Fruit fly (Drosophila melanogaster) whole organism, pupa: ENCODE results near the gene CG32700.

Source experiments
- CG10348 ChIP-seq: fragments of 200-800 bp; sonication (Bioruptor generic); IDR thresholded peaks from 2 replicates; pipeline ENCODE4 v1.3.6; 2022; ENCODE audit warnings: missing biosample characterization, missing genetic modification characterization
- CG12605 ChIP-seq: fragments of 200-800 bp; sonication (Bioruptor generic); IDR thresholded peaks from 2 replicates; pipeline ENCODE4 v1.3.6; 2022; ENCODE audit warnings: missing biosample characterization, missing genetic modification characterization
- CG13204 ChIP-seq: fragments of 200-800 bp; sonication (Bioruptor generic); optimal IDR thresholded peaks from 2 replicates; lab custom pipeline; 2018; ENCODE audit warnings: missing biosample characterization, mild to moderate bottlenecking, missing genetic modification characterization, moderate library complexity
- CG14655 ChIP-seq: fragments of 200-800 bp; sonication (Bioruptor generic); optimal IDR thresholded peaks from 3 replicates; lab custom pipeline; 2017; ENCODE audit warnings: mild to moderate bottlenecking, missing biosample characterization, missing genetic modification reagents, missing genetic modification characterization
- CG15710 ChIP-seq: fragments of 200-800 bp; sonication (Bioruptor generic); optimal IDR thresholded peaks from 2 replicates; lab custom pipeline; 2018; ENCODE audit warnings: missing biosample characterization, mild to moderate bottlenecking, missing genetic modification characterization, moderate library complexity
- CG17806 ChIP-seq: fragments of 200-800 bp; sonication (Bioruptor generic); optimal IDR thresholded peaks from 2 replicates; lab custom pipeline; 2018; ENCODE audit warnings: missing biosample characterization, mild to moderate bottlenecking, missing genetic modification characterization, moderate library complexity
- CG32121 ChIP-seq: fragments of 200-800 bp; sonication (Bioruptor generic); IDR thresholded peaks from 2 replicates; pipeline ENCODE4 v1.3.6; 2022; ENCODE audit warnings: missing biosample characterization, missing genetic modification characterization
- CG34367 ChIP-seq: fragments of 200-800 bp; sonication (Bioruptor generic); optimal IDR thresholded peaks from 2 replicates; lab custom pipeline; 2018; ENCODE audit warnings: missing biosample characterization, mild to moderate bottlenecking, missing genetic modification characterization
- CG4496 ChIP-seq: fragments of 200-800 bp; sonication (Bioruptor generic); IDR thresholded peaks from 3 replicates; pipeline ENCODE4 v1.3.6; 2022; ENCODE audit warnings: missing biosample characterization, missing genetic modification characterization
- CG8159 ChIP-seq: fragments of 200-800 bp; sonication (Bioruptor generic); optimal IDR thresholded peaks from 3 replicates; lab custom pipeline; 2018; ENCODE audit warnings: missing biosample characterization, mild to moderate bottlenecking, missing genetic modification characterization, moderate library complexity
- CG8301 ChIP-seq: fragments of 200-800 bp; sonication (Bioruptor generic); optimal IDR thresholded peaks from 2 replicates; lab custom pipeline; 2018; ENCODE audit warnings: missing biosample characterization, mild to moderate bottlenecking, missing genetic modification characterization
- CG9948 ChIP-seq: fragments of 200-800 bp; sonication (Bioruptor generic); optimal IDR thresholded peaks from 2 replicates; lab custom pipeline; 2018; ENCODE audit warnings: missing biosample characterization, mild to moderate bottlenecking, missing genetic modification characterization, moderate library complexity
- D1 ChIP-seq: fragments of 200-800 bp; sonication (Bioruptor generic); optimal IDR thresholded peaks from 2 replicates; lab custom pipeline; 2018; ENCODE audit warnings: missing biosample characterization, mild to moderate bottlenecking, missing genetic modification characterization, moderate library complexity
- EcR ChIP-seq: fragments of 200-800 bp; sonication (Bioruptor generic); optimal IDR thresholded peaks from 3 replicates; lab custom pipeline; 2019; ENCODE audit warnings: missing biosample characterization, missing genetic modification characterization, mild to moderate bottlenecking, moderate library complexity, missing genetic modification reagents
- Ets98B ChIP-seq: fragments of 200-800 bp; sonication (Bioruptor generic); IDR thresholded peaks from 2 replicates; pipeline ENCODE4 v1.3.6; 2022; ENCODE audit warnings: missing biosample characterization, missing genetic modification characterization
- Pif1A ChIP-seq: fragments of 200-800 bp; sonication (Bioruptor generic); optimal IDR thresholded peaks from 3 replicates; lab custom pipeline; 2016; ENCODE audit warnings: missing biosample characterization, missing genetic modification characterization
- Pif1B ChIP-seq: fragments of 200-800 bp; sonication (Bioruptor generic); optimal IDR thresholded peaks from 3 replicates; lab custom pipeline; 2016; ENCODE audit warnings: missing biosample characterization, missing genetic modification characterization
- Snoo ChIP-seq: fragments of 200-800 bp; sonication (Bioruptor generic); optimal IDR thresholded peaks from 3 replicates; lab custom pipeline; 2017; ENCODE audit warnings: missing biosample characterization, mild to moderate bottlenecking, missing genetic modification characterization, inconsistent platforms
- fd96Ca ChIP-seq: fragments of 200-800 bp; sonication (Bioruptor generic); IDR thresholded peaks from 3 replicates; pipeline ENCODE4 v1.3.6; 2022; ENCODE audit warnings: missing biosample characterization, missing genetic modification characterization
- gl ChIP-seq: fragments of 200-800 bp; sonication (Bioruptor generic); optimal IDR thresholded peaks from 2 replicates; lab custom pipeline; 2018; ENCODE audit warnings: missing biosample characterization, mild to moderate bottlenecking, missing genetic modification characterization
- rn ChIP-seq: fragments of 200-800 bp; sonication (Bioruptor generic); IDR thresholded peaks from 2 replicates; pipeline ENCODE4 v1.3.6; 2022; ENCODE audit warnings: missing biosample characterization, missing genetic modification characterization

CG32700 gene

dm6 chrX:9590592-9590991, 40.0 kb upstream of the CG32700 start:
- TF ChIP-seq CG9948 (tag; lab: Kevin White, UChicago) = no peak
- no peak for TF ChIP-seq rn (GFP tag; lab: Robert Waterston, UW)
- no peak for TF ChIP-seq D1
- no peak for TF ChIP-seq Pif1A (GFP tag; lab: Kevin White, UChicago)
- no peak for TF ChIP-seq CG8159
- TF ChIP-seq CG8301 = no peak
- no peak for TF ChIP-seq CG10348 (GFP tag; lab: Robert Waterston, UW)
- no peak for TF ChIP-seq CG14655 (GFP tag; lab: Kevin White, UChicago)
- TF ChIP-seq CG32121 (GFP tag; lab: Robert Waterston, UW) = no peak
- no peak for TF ChIP-seq EcR (GFP tag; lab: Kevin White, UChicago)
- no peak for TF ChIP-seq fd96Ca
- TF ChIP-seq CG15710 = no peak
- TF ChIP-seq CG4496 (GFP tag; lab: Robert Waterston, UW) = no peak
- TF ChIP-seq Snoo (tag; lab: Kevin White, UChicago) = no peak
- TF ChIP-seq gl (tag; lab: Kevin White, UChicago) = no peak
- no peak for TF ChIP-seq CG12605 (GFP tag; lab: Robert Waterston, UW)

- TF ChIP-seq CG10348 (GFP tag; lab: Robert Waterston, UW) = no peak
- no peak for TF ChIP-seq CG34367
- TF ChIP-seq CG8301 = peak; percentile 42
- TF ChIP-seq CG4496 (GFP tag; lab: Robert Waterston, UW) = no peak; the same call in 2 of the 3 replicates
- TF ChIP-seq Ets98B (GFP tag; lab: Robert Waterston, UW) = peak; percentile 49; the same call in 1 of the 2 replicates
- TF ChIP-seq CG15710 = peak; percentile 32
- TF ChIP-seq Pif1A (GFP tag; lab: Kevin White, UChicago) = peak; percentile 53
- peak; percentile 35 for TF ChIP-seq CG14655 (GFP tag; lab: Kevin White, UChicago)
- no peak for TF ChIP-seq rn (GFP tag; lab: Robert Waterston, UW)
- peak; percentile 42; the same call in 1 of the 2 replicates for TF ChIP-seq CG32121 (GFP tag; lab: Robert Waterston, UW)
- TF ChIP-seq CG17806 (tag; lab: Kevin White, UChicago) = no peak
- TF ChIP-seq Snoo (tag; lab: Kevin White, UChicago) = peak; percentile 37
- TF ChIP-seq gl (tag; lab: Kevin White, UChicago) = no peak
- TF ChIP-seq CG13204 = no peak
- peak; percentile 31 for TF ChIP-seq Pif1B (GFP tag; lab: Kevin White, UChicago)
- no peak for TF ChIP-seq EcR (GFP tag; lab: Kevin White, UChicago)
- TF ChIP-seq CG12605 (GFP tag; lab: Robert Waterston, UW) = no peak
- TF ChIP-seq CG9948 (tag; lab: Kevin White, UChicago) = peak; percentile 15
- TF ChIP-seq CG8159 = peak; percentile 37
- no peak for TF ChIP-seq fd96Ca
- TF ChIP-seq D1 = no peak
These were observed 39.3 kb upstream of the CG32700 start for dm6 chrX:9589928-9590327.

- TF ChIP-seq EcR (GFP tag; lab: Kevin White, UChicago) = no peak
- TF ChIP-seq CG8159 = no peak
- TF ChIP-seq CG17806 (tag; lab: Kevin White, UChicago) = no peak
These were observed 37.2 kb upstream of the CG32700 start for dm6 chrX:9587881-9588280.

- no peak for TF ChIP-seq rn (GFP tag; lab: Robert Waterston, UW)
- TF ChIP-seq CG15710 = no peak
- no peak for TF ChIP-seq CG10348 (GFP tag; lab: Robert Waterston, UW)
- TF ChIP-seq CG8159 = no peak
- TF ChIP-seq gl (tag; lab: Kevin White, UChicago) = no peak
- TF ChIP-seq CG8301 = no peak
- TF ChIP-seq CG14655 (GFP tag; lab: Kevin White, UChicago) = no peak
- no peak for TF ChIP-seq Pif1B (GFP tag; lab: Kevin White, UChicago)
- TF ChIP-seq Pif1A (GFP tag; lab: Kevin White, UChicago) = no peak
- no peak for TF ChIP-seq D1
- TF ChIP-seq fd96Ca = no peak
- no peak for TF ChIP-seq CG32121 (GFP tag; lab: Robert Waterston, UW)
- TF ChIP-seq EcR (GFP tag; lab: Kevin White, UChicago) = no peak
- TF ChIP-seq CG17806 (tag; lab: Kevin White, UChicago) = no peak
These were observed 36.0 kb upstream of the CG32700 start for dm6 chrX:9586627-9587026.

DNA sequence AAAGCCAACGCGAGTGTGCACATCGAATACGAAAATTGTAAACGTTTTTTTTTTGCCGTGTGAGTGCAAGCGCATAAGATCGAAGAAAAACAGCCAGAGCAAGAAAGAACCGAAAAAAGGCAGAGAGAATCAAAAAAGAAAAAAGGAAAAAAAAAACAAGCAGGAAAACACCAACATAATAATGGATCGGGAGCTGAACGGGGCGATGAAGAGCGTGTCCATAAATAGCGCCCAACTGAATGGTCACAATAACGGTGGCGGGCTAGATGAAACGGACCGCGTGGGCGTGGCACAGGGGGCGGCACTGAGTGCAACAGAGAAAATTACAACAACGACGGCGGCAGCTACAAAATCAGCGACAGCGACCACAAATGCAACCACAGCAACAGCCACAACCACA, 35.4 kb upstream of the CG32700 start:
- no peak for TF ChIP-seq D1
- peak; percentile 92 for TF ChIP-seq CG32121 (GFP tag; lab: Robert Waterston, UW)
- peak; percentile 75 for TF ChIP-seq CG12605 (GFP tag; lab: Robert Waterston, UW)
- peak; percentile 89 for TF ChIP-seq Ets98B (GFP tag; lab: Robert Waterston, UW)
- TF ChIP-seq CG8301 = peak; percentile 36
- peak; percentile 12 for TF ChIP-seq Pif1B (GFP tag; lab: Kevin White, UChicago)
- peak; percentile 78 for TF ChIP-seq CG4496 (GFP tag; lab: Robert Waterston, UW)
- TF ChIP-seq CG14655 (GFP tag; lab: Kevin White, UChicago) = peak; percentile 32
- no peak for TF ChIP-seq CG34367
- no peak for TF ChIP-seq Pif1A (GFP tag; lab: Kevin White, UChicago)
- TF ChIP-seq CG13204 = no peak
- peak; percentile 80 for TF ChIP-seq fd96Ca
- no peak for TF ChIP-seq CG8159

DNA sequence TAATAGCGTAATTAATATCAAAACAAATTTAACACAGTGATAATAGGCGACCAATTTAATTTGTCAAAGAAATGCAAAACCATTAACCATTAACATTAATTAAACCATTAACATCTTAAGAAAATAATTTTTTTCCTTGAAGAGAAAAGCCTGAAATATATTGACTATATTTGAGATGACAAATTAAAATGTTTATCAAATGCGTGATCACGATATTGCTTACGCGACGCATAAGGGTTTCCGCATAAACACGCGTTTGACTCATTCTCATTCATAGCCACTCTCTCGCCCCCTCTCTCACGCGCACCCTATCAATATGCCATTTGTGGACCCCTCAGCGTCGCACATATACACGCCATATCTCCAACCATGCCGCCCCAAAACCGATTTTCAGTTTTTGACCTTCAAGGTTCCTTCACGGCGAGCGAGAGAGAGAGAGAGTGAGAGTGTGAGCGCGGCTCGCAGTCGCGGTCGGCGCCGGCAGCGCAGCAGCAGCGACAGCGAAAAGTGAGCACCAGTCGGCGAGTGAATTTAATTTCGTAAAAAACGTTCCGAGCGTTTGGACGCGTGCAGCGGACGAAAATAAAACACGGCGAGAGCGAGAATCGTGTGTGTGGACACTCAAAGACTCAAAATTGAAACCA, 34.8 kb upstream of the CG32700 start, which contains the start of gene Hex-A:
Gene Hex-A, plus strand, starts transcription at position 317 of the 644 bp plus-strand sequence.
- TF ChIP-seq CG17806 (tag; lab: Kevin White, UChicago) (peak; percentile 96), CG4496 (GFP tag; lab: Robert Waterston, UW) (peak; percentile 90), CG8159 (peak; percentile 98), CG15710 (peak; percentile 99), gl (tag; lab: Kevin White, UChicago) (peak; percentile 93), CG34367 (peak; percentile 98), fd96Ca (peak; percentile 86), Pif1A (GFP tag; lab: Kevin White, UChicago) (peak; percentile 96), CG13204 (peak; percentile 93), CG14655 (GFP tag; lab: Kevin White, UChicago) (peak; percentile 98), rn (GFP tag; lab: Robert Waterston, UW) (peak; percentile 72), D1 (peak; percentile 99), Ets98B (GFP tag; lab: Robert Waterston, UW) (peak; percentile 81), CG12605 (GFP tag; lab: Robert Waterston, UW) (peak; percentile 78), Pif1B (GFP tag; lab: Kevin White, UChicago) (peak; percentile 85), CG9948 (tag; lab: Kevin White, UChicago) (peak; percentile 98), Snoo (tag; lab: Kevin White, UChicago) (peak; percentile 98), CG32121 (GFP tag; lab: Robert Waterston, UW) (peak; percentile 89), CG8301 (peak; percentile 98), EcR (GFP tag; lab: Kevin White, UChicago) (peak; percentile 95), CG10348 (GFP tag; lab: Robert Waterston, UW) (peak; percentile 77)
- TF ChIP-seq, all 21 proteins: peak for 21
